Fruit fly (Drosophila melanogaster) whole organism, embryonic: ENCODE data around the gene Tlk.

Source experiments
- Antp ChIP-seq: fragments of 200-800 bp; sonication (Bioruptor generic); optimal IDR thresholded peaks from 3 replicates; lab custom pipeline; 2016; ENCODE audit warnings: missing biosample characterization, missing genetic modification characterization
- Atf3 ChIP-seq: fragments of 200-800 bp; sonication (Bioruptor generic); optimal IDR thresholded peaks from 3 replicates; lab custom pipeline; 2016; ENCODE audit warnings: missing biosample characterization, missing genetic modification characterization
- Atf6 ChIP-seq: fragments of 200-800 bp; sonication (Bioruptor generic); IDR thresholded peaks from 2 replicates; pipeline ENCODE4 v1.3.6; 2022; ENCODE audit warnings: missing biosample characterization, missing genetic modification characterization
- BEAF-32 ChIP-seq: fragments of 200-800 bp; sonication (Bioruptor generic); optimal IDR thresholded peaks from 3 replicates; lab custom pipeline; 2017; ENCODE audit warnings: missing biosample characterization, missing genetic modification characterization, mild to moderate bottlenecking, moderate library complexity, missing genetic modification reagents
- CG11085 ChIP-seq: fragments of 200-800 bp; sonication (Bioruptor generic); IDR thresholded peaks from 2 replicates; pipeline ENCODE4 v1.3.6; 2022; ENCODE audit warnings: missing biosample characterization, missing genetic modification characterization
- CG11456 ChIP-seq: fragments of 200-800 bp; sonication (Bioruptor generic); IDR thresholded peaks from 3 replicates; pipeline ENCODE4 v1.3.6; 2022; ENCODE audit warnings: missing biosample characterization, missing genetic modification characterization
- CG12155 ChIP-seq: fragments of 200-800 bp; sonication (Bioruptor generic); optimal IDR thresholded peaks from 3 replicates; lab custom pipeline; 2016; ENCODE audit warnings: missing biosample characterization, missing genetic modification characterization
- CG12299 ChIP-seq: fragments of 200-800 bp; sonication (Bioruptor generic); optimal IDR thresholded peaks from 2 replicates; lab custom pipeline; 2018; ENCODE audit warnings: missing biosample characterization, mild to moderate bottlenecking, missing genetic modification characterization
- CG15601 ChIP-seq: fragments of 200-800 bp; sonication (Bioruptor generic); optimal IDR thresholded peaks from 3 replicates; lab custom pipeline; 2019; ENCODE audit warnings: missing biosample characterization, mild to moderate bottlenecking, missing genetic modification characterization, moderate library complexity
- CG1603 ChIP-seq: fragments of 200-800 bp; sonication (Bioruptor generic); optimal IDR thresholded peaks from 2 replicates; lab custom pipeline; 2019; ENCODE audit warnings: missing biosample characterization, mild to moderate bottlenecking, missing genetic modification characterization, moderate library complexity
- CG17912 ChIP-seq: fragments of 200-800 bp; sonication (Bioruptor generic); optimal IDR thresholded peaks from 2 replicates; lab custom pipeline; 2018; ENCODE audit warnings: missing biosample characterization, mild to moderate bottlenecking, missing genetic modification characterization
- CG2116 ChIP-seq: fragments of 200-800 bp; sonication (Bioruptor generic); optimal IDR thresholded peaks from 3 replicates; lab custom pipeline; 2018; ENCODE audit warnings: missing biosample characterization, mild to moderate bottlenecking, missing genetic modification characterization
- CG2202 ChIP-seq: fragments of 200-800 bp; sonication (Bioruptor generic); optimal IDR thresholded peaks from 2 replicates; lab custom pipeline; 2018; ENCODE audit warnings: missing biosample characterization, mild to moderate bottlenecking, missing genetic modification characterization
- CG3281 ChIP-seq: fragments of 200-800 bp; sonication (Bioruptor generic); optimal IDR thresholded peaks from 3 replicates; lab custom pipeline; 2017; ENCODE audit warnings: missing biosample characterization, mild to moderate bottlenecking, missing genetic modification characterization
- CG34376 ChIP-seq: fragments of 200-800 bp; sonication (Bioruptor generic); optimal IDR thresholded peaks from 2 replicates; lab custom pipeline; 2018; ENCODE audit warnings: missing biosample characterization, mild to moderate bottlenecking, missing genetic modification characterization
- CG4360 ChIP-seq: fragments of 200-800 bp; sonication (Bioruptor generic); IDR thresholded peaks from 2 replicates; pipeline ENCODE4 v1.3.6; 2022; ENCODE audit warnings: missing biosample characterization, missing genetic modification characterization
- CG4404 ChIP-seq: fragments of 200-800 bp; sonication (Bioruptor generic); IDR thresholded peaks from 2 replicates; pipeline ENCODE4 v1.3.6; 2022; ENCODE audit warnings: missing biosample characterization, missing genetic modification characterization
- CG7839 ChIP-seq: fragments of 200-800 bp; sonication (Bioruptor generic); optimal IDR thresholded peaks from 3 replicates; lab custom pipeline; 2018; ENCODE audit warnings: missing biosample characterization, mild to moderate bottlenecking, missing genetic modification characterization, moderate library complexity
- CG8478 ChIP-seq: fragments of >200 bp; optimal IDR thresholded peaks from 2 replicates; lab custom pipeline; 2018
- CG9876 ChIP-seq: fragments of 200-800 bp; sonication (Bioruptor generic); optimal IDR thresholded peaks from 2 replicates; lab custom pipeline; 2016; ENCODE audit warnings: missing biosample characterization, missing genetic modification characterization
- CG9932 ChIP-seq: fragments of 200-800 bp; sonication (Bioruptor generic); IDR thresholded peaks from 2 replicates; pipeline ENCODE4 v1.3.6; 2022; ENCODE audit warnings: missing biosample characterization, missing genetic modification characterization
- CHES-1-like ChIP-seq: fragments of 200-800 bp; sonication (Bioruptor generic); optimal IDR thresholded peaks from 2 replicates; lab custom pipeline; 2016; ENCODE audit warnings: missing biosample characterization, missing genetic modification characterization
- CoRest ChIP-seq: fragments of 200-800 bp; sonication (Bioruptor generic); optimal IDR thresholded peaks from 3 replicates; lab custom pipeline; 2018; ENCODE audit warnings: missing biosample characterization, mild to moderate bottlenecking, missing genetic modification characterization, moderate library complexity
- CrebB ChIP-seq: fragments of 200-800 bp; sonication (Bioruptor generic); optimal IDR thresholded peaks from 3 replicates; lab custom pipeline; 2018; ENCODE audit warnings: missing biosample characterization, mild to moderate bottlenecking, missing genetic modification characterization
- Dek ChIP-seq: fragments of 200-800 bp; sonication (Bioruptor generic); optimal IDR thresholded peaks from 3 replicates; lab custom pipeline; 2019; ENCODE audit warnings: missing biosample characterization, mild to moderate bottlenecking, missing genetic modification characterization, moderate library complexity
- E2f1 ChIP-seq: fragments of 200-800 bp; sonication (Bioruptor generic); IDR thresholded peaks from 2 replicates; pipeline ENCODE4 v1.3.6; 2022; ENCODE audit warnings: missing biosample characterization, missing genetic modification characterization
- Elba2 ChIP-seq: fragments of 200-800 bp; sonication (Bioruptor generic); optimal IDR thresholded peaks from 3 replicates; lab custom pipeline; 2016; ENCODE audit warnings: missing biosample characterization, missing genetic modification characterization
- HLHmδ ChIP-seq: fragments of 200-800 bp; sonication (Bioruptor generic); optimal IDR thresholded peaks from 2 replicates; lab custom pipeline; 2018; ENCODE audit warnings: missing biosample characterization, mild to moderate bottlenecking, missing genetic modification characterization, moderate library complexity
- Hand ChIP-seq: fragments of 200-800 bp; sonication (Bioruptor generic); optimal IDR thresholded peaks from 2 replicates; lab custom pipeline; 2017; ENCODE audit warnings: mild to moderate bottlenecking, missing biosample characterization, missing genetic modification reagents, missing genetic modification characterization
- Hr51 ChIP-seq, 2 experiments: fragments of 200-800 bp; sonication (Bioruptor generic); optimal IDR thresholded peaks; 2 replicates in 1 of 2; 3 replicates in 1 of 2; lab custom pipeline; 2016 to 2018; ENCODE audit warnings: missing biosample characterization in 2 of 2, missing genetic modification characterization in 2 of 2, mild to moderate bottlenecking in 1 of 2, moderate library complexity in 1 of 2
- Jarid2 ChIP-seq: fragments of 200-800 bp; sonication (Bioruptor generic); optimal IDR thresholded peaks from 3 replicates; lab custom pipeline; 2017; ENCODE audit warnings: mild to moderate bottlenecking, missing biosample characterization, missing genetic modification reagents, missing genetic modification characterization
- MESR4 ChIP-seq: fragments of 200-800 bp; sonication (Bioruptor generic); optimal IDR thresholded peaks from 2 replicates; lab custom pipeline; 2018; ENCODE audit warnings: missing biosample characterization, mild to moderate bottlenecking, missing genetic modification characterization, moderate library complexity
- Med ChIP-seq: fragments of 200-800 bp; sonication (Bioruptor generic); peaks from one replicate; lab custom pipeline; 2016; ENCODE audit warnings: missing biosample characterization, missing genetic modification characterization, mild to moderate bottlenecking, inconsistent platforms, moderate library complexity
- NC2β ChIP-seq: fragments of 200-800 bp; sonication (Bioruptor generic); optimal IDR thresholded peaks from 2 replicates; lab custom pipeline; 2016; ENCODE audit warnings: missing biosample characterization, missing genetic modification characterization
- Xrp1 ChIP-seq: fragments of 200-800 bp; sonication (Bioruptor generic); IDR thresholded peaks from 2 replicates; pipeline ENCODE4 v1.3.6; 2022; ENCODE audit warnings: missing biosample characterization, missing genetic modification characterization
- chm ChIP-seq: fragments of 200-800 bp; sonication (Bioruptor generic); IDR thresholded peaks from 2 replicates; pipeline ENCODE4 v1.3.6; 2022; ENCODE audit warnings: missing biosample characterization, missing genetic modification characterization
- crc ChIP-seq: fragments of 200-800 bp; sonication (Bioruptor generic); optimal IDR thresholded peaks from 2 replicates; lab custom pipeline; 2016; ENCODE audit warnings: missing biosample characterization, missing genetic modification characterization
- disco-r ChIP-seq: fragments of 200-800 bp; sonication (Bioruptor generic); optimal IDR thresholded peaks from 2 replicates; lab custom pipeline; 2016; ENCODE audit warnings: missing biosample characterization, missing genetic modification characterization
- fru ChIP-seq: fragments of >200 bp; optimal IDR thresholded peaks from 2 replicates; lab custom pipeline; 2017
- gsb ChIP-seq: fragments of 200-800 bp; sonication (Bioruptor generic); IDR thresholded peaks from 2 replicates; pipeline ENCODE4 v1.3.6; 2022; ENCODE audit warnings: missing biosample characterization, missing genetic modification characterization
- her ChIP-seq: fragments of 200-800 bp; sonication (Bioruptor generic); optimal IDR thresholded peaks from 2 replicates; lab custom pipeline; 2016; ENCODE audit warnings: missing biosample characterization, missing genetic modification characterization
- insv ChIP-seq, 2 experiments: fragments of 200-800 bp; sonication (Bioruptor generic); optimal IDR thresholded peaks; 3 replicates each; lab custom pipeline; 2016 to 2018; ENCODE audit warnings: missing biosample characterization in 2 of 2, missing genetic modification characterization in 2 of 2
- lilli ChIP-seq: fragments of 200-800 bp; sonication (Bioruptor generic); optimal IDR thresholded peaks from 3 replicates; lab custom pipeline; 2016; ENCODE audit warnings: missing biosample characterization, missing genetic modification characterization
- p53 ChIP-seq: fragments of 200-800 bp; sonication (Bioruptor generic); optimal IDR thresholded peaks from 2 replicates; lab custom pipeline; 2016; ENCODE audit warnings: missing biosample characterization, missing genetic modification characterization
- row ChIP-seq: fragments of 200-800 bp; sonication (Bioruptor generic); IDR thresholded peaks from 3 replicates; pipeline ENCODE4 v1.3.6; 2022; ENCODE audit warnings: missing biosample characterization, missing genetic modification characterization
- sc ChIP-seq, 3 experiments: fragments of >200 bp in 2 of 3; fragments of 200-800 bp in 1 of 3; sonication (Bioruptor generic) in 1 of 3; optimal IDR thresholded peaks; 2 replicates in 2 of 3; 3 replicates in 1 of 3; lab custom pipeline; 2017; ENCODE audit warnings: mild to moderate bottlenecking in 1 of 3, missing biosample characterization in 1 of 3, missing genetic modification characterization in 1 of 3, missing genetic modification reagents in 1 of 3
- sens ChIP-seq: fragments of 200-800 bp; sonication (Bioruptor generic); peaks from one replicate; lab custom pipeline; 2016; ENCODE audit warnings: missing biosample characterization, missing genetic modification characterization
- tin ChIP-seq: fragments of 200-800 bp; sonication (Bioruptor generic); optimal IDR thresholded peaks from 3 replicates; lab custom pipeline; 2016; ENCODE audit warnings: missing biosample characterization, missing genetic modification characterization
- tio ChIP-seq: fragments of 200-800 bp; sonication (Bioruptor generic); optimal IDR thresholded peaks from 2 replicates; lab custom pipeline; 2017; ENCODE audit warnings: missing biosample characterization, missing genetic modification characterization, inconsistent platforms
- wdn ChIP-seq: fragments of 200-800 bp; sonication (Bioruptor generic); IDR thresholded peaks from 2 replicates; pipeline ENCODE4 v1.3.6; 2022; ENCODE audit warnings: missing biosample characterization, missing genetic modification characterization

Gene Tlk

DNA sequence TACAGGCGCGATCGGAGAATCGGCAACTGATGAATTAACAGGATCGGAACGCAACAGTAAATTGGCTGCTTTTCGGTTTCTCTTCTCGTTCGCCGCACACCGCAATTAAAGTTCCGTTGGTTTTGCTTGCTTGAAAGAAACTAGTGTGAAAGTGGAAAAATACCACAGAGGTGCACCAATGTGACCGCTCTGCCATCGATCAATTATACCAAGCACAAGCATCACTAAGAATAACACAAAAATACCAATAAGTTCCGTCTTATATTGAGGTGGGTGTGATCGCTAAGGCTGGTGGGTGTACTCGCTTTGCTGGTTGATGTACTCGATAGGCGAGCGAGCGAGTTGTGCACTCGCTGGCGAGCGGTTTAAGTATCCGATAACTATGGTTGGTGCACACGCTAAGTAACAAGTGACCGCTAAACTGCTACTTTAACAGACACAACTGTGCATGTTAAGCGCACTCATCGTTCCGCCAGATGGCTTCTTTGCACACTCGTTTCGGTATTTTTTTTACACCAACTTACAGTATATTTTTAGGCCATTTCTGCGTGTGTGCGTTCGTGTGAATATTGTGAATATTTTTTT, at the start of gene Tlk, which contains the start of gene Rala (continued):
- TF ChIP-seq Dek (peak; percentile 30), fru (lab: Kevin White, UChicago) (peak; percentile 5), wdn (GFP tag; lab: Robert Waterston, UW) (no peak), her (GFP tag; lab: Kevin White, UChicago) (peak; percentile 91), CG2116 (GFP tag; lab: Kevin White, UChicago) (peak; percentile 64), NC2β (peak; percentile 22), row (GFP tag; lab: Robert Waterston, UW) (peak; percentile 45; the same call in 1 of the 3 replicates), Med (GFP tag; lab: Kevin White, UChicago) (peak; percentile 95), sc (optimal IDR thresholded peaks at IDR 0.05; lab: Kevin White, UChicago) (no peak), sc (GFP tag; optimal IDR thresholded peaks at IDR 0.05; lab: Kevin White, UChicago) (no peak), CG7839 (tag; lab: Kevin White, UChicago) (no peak), E2f1 (GFP tag; lab: Robert Waterston, UW) (no peak), chm (GFP tag; lab: Robert Waterston, UW) (peak; percentile 4; the same call in 1 of the 2 replicates), CHES-1-like (peak; percentile 44), Jarid2 (peak; percentile 85), CG4404 (no peak), Atf6 (GFP tag; lab: Robert Waterston, UW) (0 out of 2 replicates have a peak, but pooled peaks have one; percentile 28), CG12155 (GFP tag; lab: Kevin White, UChicago) (peak; percentile 100), CG15601 (tag; lab: Kevin White, UChicago) (peak; percentile 23), CG3281 (GFP tag; lab: Kevin White, UChicago) (peak; percentile 9), BEAF-32 (GFP tag; lab: Kevin White, UChicago) (peak; percentile 64), tin (GFP tag; lab: Kevin White, UChicago) (peak; percentile 20), sens (peak; percentile 19), Hr51 (GFP tag; optimal IDR thresholded peaks at IDR 0.05; lab: Kevin White, UChicago) (peak in 1 of 2 experiments; percentile 35), CG9932 (peak; percentile 37), p53 (GFP tag; lab: Kevin White, UChicago) (no peak), CG11456 (GFP tag; lab: Robert Waterston, UW) (0 out of 3 replicates have a peak, but pooled peaks have one; percentile 41), CG11085 (GFP tag; lab: Robert Waterston, UW) (0 out of 2 replicates have a peak, but pooled peaks have one; percentile 17), insv (GFP tag; optimal IDR thresholded peaks at IDR 0.05; lab: Kevin White, UChicago) (peak in 1 of 2 experiments; percentile 72), CG34376 (GFP tag; lab: Kevin White, UChicago) (peak; percentile 28), CG4360 (GFP tag; lab: Robert Waterston, UW) (peak; percentile 54; the same call in 1 of the 2 replicates), Elba2 (GFP tag; lab: Kevin White, UChicago) (no peak), CrebB (tag; lab: Kevin White, UChicago) (peak; percentile 65), CG12299 (tag; lab: Kevin White, UChicago) (peak; percentile 29), CG1603 (tag; lab: Kevin White, UChicago) (peak; percentile 86), MESR4 (GFP tag; lab: Kevin White, UChicago) (peak; percentile 57), CG17912 (GFP tag; lab: Kevin White, UChicago) (peak; percentile 52), Hand (no peak), CG2202 (peak; percentile 4), tio (GFP tag; lab: Kevin White, UChicago) (no peak), Antp (GFP tag; lab: Kevin White, UChicago) (peak; percentile 31), CoRest (peak; percentile 13), crc (GFP tag; lab: Kevin White, UChicago) (no peak), Xrp1 (GFP tag; lab: Robert Waterston, UW) (0 out of 2 replicates have a peak, but pooled peaks have one; percentile 8), lilli (GFP tag; lab: Kevin White, UChicago) (peak; percentile 20), HLHmδ (peak; percentile 46), disco-r (no peak), CG9876 (GFP tag; lab: Kevin White, UChicago) (peak; percentile 9), CG8478 (no peak), gsb (GFP tag; lab: Robert Waterston, UW) (no peak), Atf3 (GFP tag; lab: Kevin White, UChicago) (no peak)
